Worm (Caenorhabditis elegans) whole organism, young adult: ENCODE data around the gene K09C4.2.

ENCODE experiments used
- B0019.2 ChIP-seq: fragments of 200-800 bp; sonication (Bioruptor generic); conservative IDR thresholded peaks from 2 replicates; pipeline ENCODE4 v1.3.6; 2022; ENCODE audit warnings: missing genetic modification reagents, missing genetic modification characterization, missing compliant biosample characterization
- B0035.1 ChIP-seq: sonication (generic microtip); optimal IDR thresholded peaks from 2 replicates; lab custom pipeline; 2016; ENCODE audit warnings: missing genetic modification characterization, mild to moderate bottlenecking, missing compliant biosample characterization, missing genotype, missing genetic modification reagents
- C06A6.2 ChIP-seq: fragments of 200-800 bp; sonication (Bioruptor generic); conservative IDR thresholded peaks from 2 replicates; pipeline ENCODE4 v1.3.6; 2022; ENCODE audit warnings: missing genetic modification characterization, missing compliant biosample characterization
- D2030.7 ChIP-seq: fragments of 200-800 bp; sonication (Bioruptor generic); IDR thresholded peaks from 2 replicates; pipeline ENCODE4 v1.3.6; 2022; ENCODE audit warnings: missing genetic modification reagents, missing genetic modification characterization, missing compliant biosample characterization
- F37B4.10 ChIP-seq: fragments of 200-800 bp; sonication (Bioruptor generic); IDR thresholded peaks from 2 replicates; pipeline ENCODE4 v1.3.6; 2022; ENCODE audit warnings: missing genetic modification characterization, missing compliant biosample characterization
- F55B11.4 ChIP-seq: sonication (generic microtip); optimal IDR thresholded peaks from 2 replicates; lab custom pipeline; 2016; ENCODE audit warnings: missing compliant biosample characterization, missing genetic modification characterization, borderline replicate concordance; ENCODE audit not compliant: insufficient read depth
- Y56A3A.18 ChIP-seq: fragments of 200-800 bp; sonication (Bioruptor generic); IDR thresholded peaks from 2 replicates; pipeline ENCODE4 v1.3.6; 2022; ENCODE audit warnings: missing genetic modification reagents, missing genetic modification characterization, missing compliant biosample characterization
- akir-1 ChIP-seq: fragments of 200-800 bp; sonication (Bioruptor generic); optimal IDR thresholded peaks from 2 replicates; lab custom pipeline; 2018; ENCODE audit warnings: mild to moderate bottlenecking, missing genetic modification characterization, moderate library complexity, missing compliant biosample characterization
- aptf-3 ChIP-seq: fragments of 200-800 bp; sonication (Bioruptor generic); IDR thresholded peaks from 2 replicates; pipeline ENCODE4 v1.3.6; 2022; ENCODE audit warnings: missing genetic modification characterization, missing compliant biosample characterization
- atf-7 ChIP-seq: sonication (generic microtip); optimal IDR thresholded peaks from 2 replicates; lab custom pipeline; 2017; ENCODE audit warnings: mild to moderate bottlenecking, missing genetic modification characterization, missing compliant biosample characterization
- athp-1 ChIP-seq: sonication (generic microtip); optimal IDR thresholded peaks from 2 replicates; lab custom pipeline; 2017; ENCODE audit warnings: mild to moderate bottlenecking, missing genetic modification characterization, missing compliant biosample characterization
- bed-2 ChIP-seq: fragments of 200-800 bp; sonication (Bioruptor generic); IDR thresholded peaks from 2 replicates; pipeline ENCODE4 v1.3.6; 2022; ENCODE audit warnings: missing genetic modification reagents, missing genetic modification characterization, missing compliant biosample characterization
- ccch-3 ChIP-seq: fragments of 200-800 bp; sonication (Bioruptor generic); optimal IDR thresholded peaks from 2 replicates; lab custom pipeline; 2018; ENCODE audit warnings: mild to moderate bottlenecking, missing genetic modification characterization, missing compliant biosample characterization
- ceh-79 ChIP-seq: sonication (generic microtip); optimal IDR thresholded peaks from 2 replicates; lab custom pipeline; 2017; ENCODE audit warnings: mild to moderate bottlenecking, missing genetic modification characterization, missing compliant biosample characterization
- dox-1 ChIP-seq: fragments of 200-800 bp; sonication (Bioruptor generic); IDR thresholded peaks from 2 replicates; pipeline ENCODE4 v1.3.6; 2022; ENCODE audit warnings: missing genetic modification reagents, missing genetic modification characterization, missing compliant biosample characterization
- efl-1 ChIP-seq: fragments of 150-350 bp; optimal IDR thresholded peaks from 2 replicates; lab custom pipeline; 2014; ENCODE audit warnings: missing biosample characterization, missing genetic modification reagents, missing genetic modification characterization
- egl-44 ChIP-seq: fragments of 200-800 bp; sonication (Bioruptor generic); IDR thresholded peaks from 2 replicates; pipeline ENCODE4 v1.3.6; 2022; ENCODE audit warnings: missing genetic modification reagents, missing genetic modification characterization, missing compliant biosample characterization
- ets-4 ChIP-seq: fragments of 200-800 bp; sonication (Bioruptor generic); optimal IDR thresholded peaks from 2 replicates; lab custom pipeline; 2018; ENCODE audit warnings: mild to moderate bottlenecking, missing genetic modification characterization, missing compliant biosample characterization
- hlh-26 ChIP-seq: fragments of 200-800 bp; sonication (Bioruptor generic); conservative IDR thresholded peaks from 2 replicates; pipeline ENCODE4 v1.3.6; 2022; ENCODE audit warnings: missing genetic modification reagents, missing genetic modification characterization, missing compliant biosample characterization
- hmg-20 ChIP-seq: fragments of 200-800 bp; sonication (Bioruptor generic); IDR thresholded peaks from 2 replicates; pipeline ENCODE4 v1.3.6; 2022; ENCODE audit warnings: missing genetic modification reagents, missing genetic modification characterization, missing compliant biosample characterization
- hrde-1 ChIP-seq: sonication (generic microtip); optimal IDR thresholded peaks from 2 replicates; lab custom pipeline; 2016; ENCODE audit warnings: missing genetic modification characterization, mild to moderate bottlenecking, missing compliant biosample characterization, moderate library complexity, missing genotype, missing genetic modification reagents, borderline replicate concordance
- lin-40 ChIP-seq: sonication (generic microtip); optimal IDR thresholded peaks from 2 replicates; lab custom pipeline; 2016; ENCODE audit warnings: missing genetic modification characterization, mild to moderate bottlenecking, missing compliant biosample characterization, missing genotype, missing genetic modification reagents
- lsl-1 ChIP-seq: fragments of 200-800 bp; sonication (Bioruptor generic); optimal IDR thresholded peaks from 2 replicates; lab custom pipeline; 2018; ENCODE audit warnings: mild to moderate bottlenecking, missing genetic modification characterization, moderate library complexity, missing compliant biosample characterization
- madf-10 ChIP-seq: sonication (generic microtip); optimal IDR thresholded peaks from 2 replicates; lab custom pipeline; 2016; ENCODE audit warnings: mild to moderate bottlenecking, missing genetic modification characterization, missing compliant biosample characterization
- mel-28 ChIP-seq: sonication (generic microtip); optimal IDR thresholded peaks from 2 replicates; lab custom pipeline; 2016; ENCODE audit warnings: borderline replicate concordance, mild to moderate bottlenecking, missing genetic modification characterization, missing compliant biosample characterization
- nfya-1 ChIP-seq: sonication (generic microtip); optimal IDR thresholded peaks from 2 replicates; lab custom pipeline; 2017; ENCODE audit warnings: antibody characterized with exemption, missing compliant biosample characterization, missing genetic modification characterization, borderline replicate concordance; ENCODE audit not compliant: insufficient read depth
- rcor-1 ChIP-seq: fragments of 200-800 bp; sonication (Bioruptor generic); IDR thresholded peaks from 2 replicates; pipeline ENCODE4 v1.3.6; 2022; ENCODE audit warnings: missing genetic modification reagents, missing genetic modification characterization, missing compliant biosample characterization
- sea-2 ChIP-seq: fragments of 200-800 bp; sonication (Bioruptor generic); IDR thresholded peaks from 2 replicates; pipeline ENCODE4 v1.3.6; 2022; ENCODE audit warnings: missing genetic modification characterization, missing compliant biosample characterization
- snpc-1.3 ChIP-seq: sonication (generic microtip); optimal IDR thresholded peaks from 2 replicates; lab custom pipeline; 2017; ENCODE audit warnings: missing genetic modification characterization, mild to moderate bottlenecking, missing compliant biosample characterization, antibody characterized with exemption, moderate library complexity, missing genotype, missing genetic modification reagents; ENCODE audit not compliant: insufficient read depth
- snpc-4 ChIP-seq, 5 experiments: fragments of 150-350 bp in 1 of 5; sonication (generic microtip) in 4 of 5; optimal IDR thresholded peaks; 2 replicates each; lab custom pipeline; 2014 to 2018; ENCODE audit warnings: missing genetic modification characterization in 5 of 5, missing biosample characterization in 3 of 5, antibody characterized with exemption in 2 of 5, mild to moderate bottlenecking in 2 of 5, missing compliant biosample characterization in 2 of 5, missing genotype in 2 of 5, moderate library complexity in 2 of 5, missing genetic modification reagents in 1 of 5
- somi-1 ChIP-seq: fragments of 200-800 bp; sonication (Bioruptor generic); optimal IDR thresholded peaks from 2 replicates; lab custom pipeline; 2018; ENCODE audit warnings: mild to moderate bottlenecking, missing genetic modification characterization, missing compliant biosample characterization
- zfh-2 ChIP-seq: fragments of 200-800 bp; sonication (Bioruptor generic); conservative IDR thresholded peaks from 2 replicates; pipeline ENCODE4 v1.3.6; 2022; ENCODE audit warnings: missing genetic modification reagents, missing genetic modification characterization, missing compliant biosample characterization
- zim-3 ChIP-seq: sonication (generic microtip); optimal IDR thresholded peaks from 2 replicates; lab custom pipeline; 2017; ENCODE audit warnings: mild to moderate bottlenecking, missing genetic modification characterization, moderate library complexity, missing compliant biosample characterization
- ztf-22 ChIP-seq: fragments of 200-800 bp; sonication (Bioruptor generic); optimal IDR thresholded peaks from 2 replicates; lab custom pipeline; 2018; ENCODE audit warnings: mild to moderate bottlenecking, missing genetic modification characterization, moderate library complexity, missing compliant biosample characterization
- ztf-25 ChIP-seq: fragments of 200-800 bp; sonication (Bioruptor generic); IDR thresholded peaks from 2 replicates; pipeline ENCODE4 v1.3.6; 2022; ENCODE audit warnings: missing genetic modification reagents, missing genetic modification characterization, missing compliant biosample characterization
- ztf-26 ChIP-seq: sonication (generic microtip); optimal IDR thresholded peaks from 2 replicates; lab custom pipeline; 2017; ENCODE audit warnings: missing genetic modification characterization, missing compliant biosample characterization

K09C4.2 gene

DNA sequence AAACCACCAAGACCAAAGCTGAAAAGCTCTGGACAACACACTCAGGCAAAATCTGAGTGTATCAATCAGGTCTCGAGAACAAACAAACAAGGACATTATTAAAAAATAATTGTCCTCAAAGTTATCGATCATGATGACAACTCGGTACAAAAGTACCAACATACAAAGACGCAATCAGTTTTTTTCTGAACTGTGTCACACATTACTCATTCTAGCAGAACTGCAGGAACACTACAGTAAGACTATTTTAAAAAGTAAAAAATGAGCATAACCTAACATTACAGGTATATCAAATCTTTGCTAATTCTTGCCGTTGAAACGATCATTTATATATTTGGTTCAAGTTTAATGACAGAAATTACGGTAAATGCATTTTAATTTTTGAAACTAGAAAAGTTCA lies at the start of gene K09C4.2:
Gene K09C4.2, plus strand, starts transcription at position 301 of the 400 bp plus-strand sequence.
- TF ChIP-seq D2030.7 (GFP tag; lab: Robert Waterston, UW): no peak
- no peak for TF ChIP-seq snpc-4 (GFP tag; optimal IDR thresholded peaks at IDR 0.05; lab: Kevin White, UChicago)
- TF ChIP-seq snpc-4 (tag; optimal IDR thresholded peaks at IDR 0.05; lab: Kevin White, UChicago): no peak
- no peak for TF ChIP-seq hrde-1 (tag; lab: Kevin White, UChicago)
- no peak for TF ChIP-seq snpc-1.3 (tag; lab: Kevin White, UChicago)
- no peak for TF ChIP-seq C06A6.2 (GFP tag; lab: Robert Waterston, UW)
- TF ChIP-seq B0035.1: no peak
- TF ChIP-seq atf-7 (tag; lab: Kevin White, UChicago): no peak
- no peak for TF ChIP-seq madf-10 (tag; lab: Kevin White, UChicago)
- no peak for TF ChIP-seq ztf-22 (GFP tag; lab: Kevin White, UChicago)
- no peak for TF ChIP-seq Y56A3A.18
- TF ChIP-seq nfya-1: no peak
- TF ChIP-seq rcor-1 (GFP tag; lab: Robert Waterston, UW): no peak
- TF ChIP-seq B0019.2 (GFP tag; lab: Robert Waterston, UW): no peak
- no peak for TF ChIP-seq hlh-26 (GFP tag; lab: Robert Waterston, UW)
- TF ChIP-seq ccch-3 (GFP tag; lab: Kevin White, UChicago): no peak
- no peak for TF ChIP-seq aptf-3 (GFP tag; lab: Robert Waterston, UW)
- no peak for TF ChIP-seq ets-4
- TF ChIP-seq efl-1 (GFP tag; lab: Kevin White, UChicago): no peak
- no peak for TF ChIP-seq lsl-1 (GFP tag; lab: Kevin White, UChicago)
- no peak for TF ChIP-seq akir-1 (GFP tag; lab: Kevin White, UChicago)

DNA sequence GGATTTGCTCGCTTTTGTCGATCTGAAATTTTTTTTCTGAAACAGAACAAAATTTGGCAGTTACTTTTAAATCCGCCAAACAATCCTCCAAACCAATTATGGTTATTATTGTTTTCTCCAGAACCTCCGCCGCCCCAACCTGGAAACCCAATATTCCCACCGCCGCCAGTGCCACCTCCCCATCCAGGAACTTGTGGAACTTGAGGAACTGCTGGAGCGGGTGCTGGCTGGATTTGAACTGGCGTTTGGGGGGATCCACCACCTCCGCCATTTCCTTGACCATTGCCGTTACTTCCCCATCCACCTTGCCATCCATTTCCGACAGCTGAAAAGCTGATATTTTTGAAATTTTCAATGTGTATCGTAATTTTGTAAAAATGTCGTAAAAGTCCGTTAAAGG lies 48.5 kb upstream of the K09C4.2 start:
- TF ChIP-seq zfh-2 (GFP tag; lab: Robert Waterston, UW) (peak; percentile 67), C06A6.2 (GFP tag; lab: Robert Waterston, UW) (no peak)
- TF ChIP-seq, all 124 proteins: peak for 1

DNA sequence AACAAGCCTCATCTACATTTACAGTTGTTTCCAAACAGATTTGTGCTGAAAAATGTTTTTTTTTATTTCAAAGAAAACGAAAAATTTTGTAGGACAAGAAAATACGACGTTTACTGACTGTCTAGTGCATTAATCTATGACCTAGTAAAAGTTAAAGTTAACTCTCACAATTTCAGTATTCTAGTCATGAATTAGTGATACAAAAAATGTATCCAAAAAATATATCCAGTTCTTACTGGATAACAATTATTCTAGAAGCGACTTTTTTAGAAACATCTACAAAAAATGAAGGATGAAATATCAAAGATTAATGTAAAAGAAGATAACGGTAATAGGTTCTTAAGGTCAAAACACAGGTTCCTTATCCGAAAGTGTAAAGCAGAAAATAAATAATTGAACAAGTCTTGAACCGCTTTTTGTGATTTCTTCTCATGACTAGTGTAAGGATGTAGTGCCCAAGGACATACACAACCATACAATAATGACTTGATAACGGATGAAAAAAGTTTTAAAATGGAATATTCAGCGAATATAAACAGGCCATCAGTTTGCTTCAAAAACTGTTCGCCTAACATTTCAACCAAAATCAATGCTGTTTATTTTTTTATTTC lies 45.7 kb upstream of the K09C4.2 start, which contains the start of gene pqn-37:
Gene pqn-37, minus strand, starts transcription at position 51 of the 611 bp plus-strand sequence.
- no peak for TF ChIP-seq ceh-79 (tag; lab: Kevin White, UChicago)
- TF ChIP-seq mel-28 (tag; lab: Kevin White, UChicago): no peak
- TF ChIP-seq ztf-25: no peak
- TF ChIP-seq athp-1 (tag; lab: Kevin White, UChicago): no peak
- TF ChIP-seq hlh-26 (GFP tag; lab: Robert Waterston, UW): no peak
- no peak for TF ChIP-seq dox-1 (GFP tag; lab: Robert Waterston, UW)
- no peak for TF ChIP-seq egl-44 (GFP tag; lab: Robert Waterston, UW)
- TF ChIP-seq somi-1 (GFP tag; lab: Kevin White, UChicago): no peak
- TF ChIP-seq hmg-20 (GFP tag; lab: Robert Waterston, UW): no peak
- no peak for TF ChIP-seq ztf-26 (tag; lab: Kevin White, UChicago)
- no peak for TF ChIP-seq bed-2
- no peak for TF ChIP-seq zim-3 (tag; lab: Kevin White, UChicago)
- TF ChIP-seq F55B11.4 (tag; lab: Kevin White, UChicago): no peak
- TF ChIP-seq D2030.7 (GFP tag; lab: Robert Waterston, UW): no peak
- TF ChIP-seq sea-2 (GFP tag; lab: Robert Waterston, UW): no peak
- TF ChIP-seq lin-40 (tag; lab: Kevin White, UChicago): no peak
- TF ChIP-seq F37B4.10: no peak
